Fruit fly (Drosophila melanogaster) whole organism, embryonic: Measurements from ENCODE around the gene CG9297.
A peak's percentile ranks its signal among the peaks of the same experiment; 100 is the strongest.

Experiments used
- CG11504 ChIP-seq: fragments of 200-800 bp; sonication (Bioruptor generic); optimal IDR thresholded peaks from 3 replicates; lab custom pipeline; 2019; ENCODE audit warnings: missing biosample characterization, mild to moderate bottlenecking, missing genetic modification characterization, moderate library complexity
- CG1647 ChIP-seq: fragments of 200-800 bp; sonication (Bioruptor generic); optimal IDR thresholded peaks from 3 replicates; lab custom pipeline; 2016; ENCODE audit warnings: missing biosample characterization, missing genetic modification characterization
- Pdp1 ChIP-seq, 2 experiments: fragments of 200-800 bp; sonication (Bioruptor generic); optimal IDR thresholded peaks; 3 replicates each; lab custom pipeline; 2016; ENCODE audit warnings: missing biosample characterization in 2 of 2, missing genetic modification characterization in 2 of 2, mild to moderate bottlenecking in 1 of 2, moderate library complexity in 1 of 2

DNA sequence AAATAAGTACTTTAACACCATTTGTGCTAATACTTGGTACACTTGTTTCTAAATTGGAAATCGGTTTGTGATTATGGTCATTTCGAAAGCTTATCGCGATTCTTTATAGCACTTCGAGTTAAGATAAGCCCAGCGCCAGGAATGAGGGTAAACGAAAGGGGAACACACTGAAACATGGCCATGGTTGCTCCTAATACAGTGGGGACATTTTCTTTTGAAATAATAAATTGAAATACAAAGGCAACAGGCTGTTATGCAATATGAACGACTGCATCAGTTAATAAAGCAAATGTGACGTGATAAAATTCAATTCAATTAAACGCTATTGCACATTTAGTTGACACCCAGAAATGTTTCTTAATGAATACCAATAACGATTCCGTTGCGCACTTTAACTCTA, 12.1 kb downstream of the CG9297 start:
- TF ChIP-seq Pdp1 (GFP tag; optimal IDR thresholded peaks at IDR 0.05; lab: Kevin White, UChicago) (peak in 1 of 2 experiments; percentile 68), CG1647 (GFP tag; lab: Kevin White, UChicago) (no peak), CG11504 (tag; lab: Kevin White, UChicago) (no peak)
